Fruit fly (Drosophila melanogaster) whole organism, pupa: ENCODE results near the gene CG3568.
A peak's percentile ranks its signal among the peaks of the same experiment; 100 is the strongest.

Experiments used
- CG10348 ChIP-seq: fragments of 200-800 bp; sonication (Bioruptor generic); IDR thresholded peaks from 2 replicates; pipeline ENCODE4 v1.3.6; 2022; ENCODE audit warnings: missing biosample characterization, missing genetic modification characterization
- CG12605 ChIP-seq: fragments of 200-800 bp; sonication (Bioruptor generic); IDR thresholded peaks from 2 replicates; pipeline ENCODE4 v1.3.6; 2022; ENCODE audit warnings: missing biosample characterization, missing genetic modification characterization
- CG13204 ChIP-seq: fragments of 200-800 bp; sonication (Bioruptor generic); optimal IDR thresholded peaks from 2 replicates; lab custom pipeline; 2018; ENCODE audit warnings: missing biosample characterization, mild to moderate bottlenecking, missing genetic modification characterization, moderate library complexity
- CG14655 ChIP-seq: fragments of 200-800 bp; sonication (Bioruptor generic); optimal IDR thresholded peaks from 3 replicates; lab custom pipeline; 2017; ENCODE audit warnings: mild to moderate bottlenecking, missing biosample characterization, missing genetic modification reagents, missing genetic modification characterization
- CG15710 ChIP-seq: fragments of 200-800 bp; sonication (Bioruptor generic); optimal IDR thresholded peaks from 2 replicates; lab custom pipeline; 2018; ENCODE audit warnings: missing biosample characterization, mild to moderate bottlenecking, missing genetic modification characterization, moderate library complexity
- CG17806 ChIP-seq: fragments of 200-800 bp; sonication (Bioruptor generic); optimal IDR thresholded peaks from 2 replicates; lab custom pipeline; 2018; ENCODE audit warnings: missing biosample characterization, mild to moderate bottlenecking, missing genetic modification characterization, moderate library complexity
- CG32121 ChIP-seq: fragments of 200-800 bp; sonication (Bioruptor generic); IDR thresholded peaks from 2 replicates; pipeline ENCODE4 v1.3.6; 2022; ENCODE audit warnings: missing biosample characterization, missing genetic modification characterization
- CG4496 ChIP-seq: fragments of 200-800 bp; sonication (Bioruptor generic); IDR thresholded peaks from 3 replicates; pipeline ENCODE4 v1.3.6; 2022; ENCODE audit warnings: missing biosample characterization, missing genetic modification characterization
- CG8159 ChIP-seq: fragments of 200-800 bp; sonication (Bioruptor generic); optimal IDR thresholded peaks from 3 replicates; lab custom pipeline; 2018; ENCODE audit warnings: missing biosample characterization, mild to moderate bottlenecking, missing genetic modification characterization, moderate library complexity
- CG8301 ChIP-seq: fragments of 200-800 bp; sonication (Bioruptor generic); optimal IDR thresholded peaks from 2 replicates; lab custom pipeline; 2018; ENCODE audit warnings: missing biosample characterization, mild to moderate bottlenecking, missing genetic modification characterization
- CG9948 ChIP-seq: fragments of 200-800 bp; sonication (Bioruptor generic); optimal IDR thresholded peaks from 2 replicates; lab custom pipeline; 2018; ENCODE audit warnings: missing biosample characterization, mild to moderate bottlenecking, missing genetic modification characterization, moderate library complexity
- D1 ChIP-seq: fragments of 200-800 bp; sonication (Bioruptor generic); optimal IDR thresholded peaks from 2 replicates; lab custom pipeline; 2018; ENCODE audit warnings: missing biosample characterization, mild to moderate bottlenecking, missing genetic modification characterization, moderate library complexity
- EcR ChIP-seq: fragments of 200-800 bp; sonication (Bioruptor generic); optimal IDR thresholded peaks from 3 replicates; lab custom pipeline; 2019; ENCODE audit warnings: missing biosample characterization, missing genetic modification characterization, mild to moderate bottlenecking, moderate library complexity, missing genetic modification reagents
- Ets98B ChIP-seq: fragments of 200-800 bp; sonication (Bioruptor generic); IDR thresholded peaks from 2 replicates; pipeline ENCODE4 v1.3.6; 2022; ENCODE audit warnings: missing biosample characterization, missing genetic modification characterization
- Pif1A ChIP-seq: fragments of 200-800 bp; sonication (Bioruptor generic); optimal IDR thresholded peaks from 3 replicates; lab custom pipeline; 2016; ENCODE audit warnings: missing biosample characterization, missing genetic modification characterization
- Pif1B ChIP-seq: fragments of 200-800 bp; sonication (Bioruptor generic); optimal IDR thresholded peaks from 3 replicates; lab custom pipeline; 2016; ENCODE audit warnings: missing biosample characterization, missing genetic modification characterization
- Snoo ChIP-seq: fragments of 200-800 bp; sonication (Bioruptor generic); optimal IDR thresholded peaks from 3 replicates; lab custom pipeline; 2017; ENCODE audit warnings: missing biosample characterization, mild to moderate bottlenecking, missing genetic modification characterization, inconsistent platforms
- fd96Ca ChIP-seq: fragments of 200-800 bp; sonication (Bioruptor generic); IDR thresholded peaks from 3 replicates; pipeline ENCODE4 v1.3.6; 2022; ENCODE audit warnings: missing biosample characterization, missing genetic modification characterization
- gl ChIP-seq: fragments of 200-800 bp; sonication (Bioruptor generic); optimal IDR thresholded peaks from 2 replicates; lab custom pipeline; 2018; ENCODE audit warnings: missing biosample characterization, mild to moderate bottlenecking, missing genetic modification characterization
- rn ChIP-seq: fragments of 200-800 bp; sonication (Bioruptor generic); IDR thresholded peaks from 2 replicates; pipeline ENCODE4 v1.3.6; 2022; ENCODE audit warnings: missing biosample characterization, missing genetic modification characterization

CG3568 gene

DNA sequence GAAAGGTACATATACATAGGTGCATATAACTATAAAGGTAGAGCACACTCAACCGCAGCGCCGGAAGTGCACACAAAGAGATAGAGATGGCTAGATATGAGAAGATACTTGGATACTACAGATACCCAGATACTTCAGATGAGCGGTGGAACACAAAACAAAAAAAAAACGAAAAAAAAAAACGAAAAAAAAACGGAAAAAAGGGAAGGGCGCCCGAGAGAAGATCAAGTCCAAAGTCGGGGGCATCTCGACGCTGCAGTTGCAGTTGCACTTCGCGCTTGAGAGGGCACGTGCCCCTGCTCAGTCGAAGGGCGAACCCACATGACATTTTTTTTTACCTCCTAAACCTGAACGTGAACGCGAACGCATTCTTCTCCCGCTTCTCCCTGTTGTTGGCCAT is 21.6 kb downstream of the CG3568 start:
- TF ChIP-seq CG13204 (GFP tag; lab: Kevin White, UChicago): peak; percentile 2
- no peak for TF ChIP-seq CG8159
- no peak for TF ChIP-seq CG4496 (GFP tag; lab: Robert Waterston, UW)

DNA sequence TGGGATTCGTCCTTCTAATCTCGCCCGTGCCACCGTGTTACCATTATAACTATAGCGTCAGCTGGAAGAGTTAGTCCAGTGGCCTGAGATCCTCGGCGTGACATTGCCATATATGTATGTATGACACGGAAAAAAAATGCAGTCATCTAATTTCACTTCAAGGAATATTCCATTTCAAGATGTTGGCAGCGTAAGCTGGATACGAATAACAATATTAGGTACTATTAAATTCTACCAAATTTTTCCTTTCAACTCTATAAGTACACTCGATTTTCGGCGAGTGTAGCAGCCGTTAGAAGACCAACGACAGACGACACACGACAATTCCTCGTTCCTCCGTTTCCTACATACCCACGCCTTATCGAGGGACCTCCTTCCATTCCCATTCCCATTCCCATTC is 22.5 kb downstream of the CG3568 start:
- TF ChIP-seq CG17806 (tag; lab: Kevin White, UChicago) (no peak), CG10348 (no peak), Snoo (tag; lab: Kevin White, UChicago) (no peak), fd96Ca (GFP tag; lab: Robert Waterston, UW) (no peak), rn (GFP tag; lab: Robert Waterston, UW) (no peak)
- TF ChIP-seq, all 21 proteins: peak for 0

DNA sequence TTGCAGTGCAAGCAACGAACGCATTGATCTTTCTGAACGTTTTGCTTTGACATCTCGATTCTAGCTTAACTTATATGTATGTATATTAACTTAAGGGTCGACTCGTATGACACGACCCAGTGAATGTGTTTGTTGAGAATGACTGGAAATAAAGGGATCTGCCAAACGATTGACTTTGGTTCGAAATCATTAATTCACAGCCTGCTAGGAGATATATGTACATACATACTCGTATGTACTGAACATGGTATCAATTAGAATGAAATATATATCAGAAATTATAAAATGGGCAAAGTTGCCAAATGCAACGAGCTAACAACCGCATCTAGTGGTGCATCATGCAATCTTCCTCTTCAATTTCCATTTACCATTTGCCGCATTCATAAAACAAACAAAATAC is 29.4 kb downstream of the CG3568 start, which contains the start of gene CG12684:
Gene CG12684, minus strand, starts transcription at position 101 of the 400 bp plus-strand sequence.
- TF ChIP-seq CG17806 (tag; lab: Kevin White, UChicago): no peak
- TF ChIP-seq CG10348: no peak
- TF ChIP-seq Ets98B: no peak
- no peak for TF ChIP-seq CG8159
- TF ChIP-seq fd96Ca (GFP tag; lab: Robert Waterston, UW): no peak
- no peak for TF ChIP-seq CG13204 (GFP tag; lab: Kevin White, UChicago)
- TF ChIP-seq CG32121 (GFP tag; lab: Robert Waterston, UW): no peak
- TF ChIP-seq, all 21 proteins: peak for 0

DNA sequence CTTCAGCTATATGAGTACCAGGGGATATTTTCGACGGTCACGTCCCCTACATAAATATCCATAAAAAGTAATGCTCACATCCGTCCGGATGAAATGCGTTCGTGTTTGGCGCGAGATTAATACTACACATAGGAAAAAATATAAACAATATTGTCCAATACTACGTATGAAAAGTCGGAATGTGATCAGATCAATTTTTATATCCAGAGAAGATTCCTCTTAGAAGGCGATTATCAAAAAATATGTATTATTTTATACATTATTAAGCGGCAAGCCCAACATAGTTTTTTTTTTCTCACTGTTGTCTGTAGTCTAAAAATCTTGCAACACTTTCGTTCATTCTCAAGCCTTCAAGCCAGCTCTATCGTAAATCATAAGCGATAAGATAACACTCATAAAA is 31.5 kb downstream of the CG3568 start:
- TF ChIP-seq CG17806 (tag; lab: Kevin White, UChicago): no peak
- no peak for TF ChIP-seq gl (tag; lab: Kevin White, UChicago)
- TF ChIP-seq EcR (GFP tag; lab: Kevin White, UChicago): no peak
- TF ChIP-seq Pif1B (GFP tag; lab: Kevin White, UChicago): no peak
- peak; percentile 27 for TF ChIP-seq CG8159

DNA sequence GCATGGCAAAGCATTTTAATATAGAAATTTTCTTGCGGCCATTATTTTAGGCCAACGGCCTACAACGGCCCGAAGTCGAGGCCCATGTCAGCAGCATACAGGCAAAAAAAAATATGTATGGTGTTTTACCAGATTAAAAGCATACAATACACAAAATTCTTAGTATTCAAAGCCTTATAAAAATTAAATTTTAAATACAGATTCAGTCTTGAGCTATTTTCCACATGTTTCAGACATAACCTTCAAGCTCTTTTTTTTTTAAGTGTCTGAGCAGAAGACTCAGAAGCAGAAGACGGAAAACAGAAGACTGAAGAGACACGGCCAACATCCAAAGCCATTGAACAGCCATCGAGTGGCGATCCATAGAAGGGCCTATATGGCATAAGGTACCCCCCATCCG is 39.3 kb downstream of the CG3568 start:
- TF ChIP-seq EcR (GFP tag; lab: Kevin White, UChicago) (no peak), CG14655 (GFP tag; lab: Kevin White, UChicago) (peak; percentile 31), CG8159 (peak; percentile 9), Ets98B (no peak), CG4496 (GFP tag; lab: Robert Waterston, UW) (no peak), CG15710 (tag; lab: Kevin White, UChicago) (peak; percentile 4), CG10348 (no peak), D1 (tag; lab: Kevin White, UChicago) (no peak), gl (tag; lab: Kevin White, UChicago) (no peak), CG9948 (tag; lab: Kevin White, UChicago) (peak; percentile 20)

DNA sequence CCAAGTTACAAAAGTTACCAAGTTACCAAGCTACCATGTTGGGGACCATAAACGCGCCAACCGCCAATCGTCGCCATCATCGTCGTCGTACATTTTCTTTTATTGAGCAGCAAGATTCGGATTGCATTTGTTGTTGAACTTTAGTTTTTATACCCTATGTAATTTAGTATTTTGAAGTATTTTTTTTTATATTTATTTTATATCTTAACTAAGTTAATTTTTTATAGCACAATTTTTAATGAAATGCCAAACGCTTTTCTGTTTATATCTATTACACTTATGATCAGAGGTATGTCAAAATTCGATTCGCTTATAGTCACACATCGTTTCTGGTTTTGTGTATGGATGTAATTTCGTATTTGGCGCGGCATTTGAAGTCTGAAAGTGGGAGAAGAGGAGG is 40.0 kb downstream of the CG3568 start:
- no peak for TF ChIP-seq CG13204 (GFP tag; lab: Kevin White, UChicago)
- no peak for TF ChIP-seq D1 (tag; lab: Kevin White, UChicago)
- no peak for TF ChIP-seq CG12605 (GFP tag; lab: Robert Waterston, UW)
- no peak for TF ChIP-seq gl (tag; lab: Kevin White, UChicago)
- no peak for TF ChIP-seq Pif1A
- TF ChIP-seq CG32121 (GFP tag; lab: Robert Waterston, UW): no peak
- TF ChIP-seq CG15710 (tag; lab: Kevin White, UChicago): no peak
- 0 out of 2 replicates have a peak, but pooled peaks have one; percentile 31 for TF ChIP-seq Ets98B
- peak; percentile 35 for TF ChIP-seq CG8301 (tag; lab: Kevin White, UChicago)
- TF ChIP-seq CG14655 (GFP tag; lab: Kevin White, UChicago): peak; percentile 23
- TF ChIP-seq CG8159: no peak

DNA sequence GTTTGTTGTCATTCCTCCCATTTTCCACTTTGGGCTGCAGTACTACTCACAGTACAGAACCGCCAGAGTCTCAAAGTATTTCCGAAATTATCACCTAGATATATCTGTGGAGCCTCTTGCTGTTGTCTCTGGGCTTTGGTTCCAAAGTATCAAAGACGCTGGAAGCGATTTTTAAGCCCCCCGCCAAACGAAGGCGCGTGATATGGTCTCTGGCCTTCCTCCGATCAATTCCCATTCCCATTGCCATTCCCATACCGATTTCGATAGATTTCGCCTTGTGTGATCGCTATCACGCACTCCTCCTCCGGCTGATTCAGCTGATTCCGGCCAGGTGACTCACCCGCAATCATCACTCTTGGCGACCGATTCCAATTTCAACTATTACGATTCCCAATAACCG is 45.2 kb downstream of the CG3568 start:
- no peak for TF ChIP-seq CG9948 (tag; lab: Kevin White, UChicago)
- no peak for TF ChIP-seq CG32121 (GFP tag; lab: Robert Waterston, UW)

DNA sequence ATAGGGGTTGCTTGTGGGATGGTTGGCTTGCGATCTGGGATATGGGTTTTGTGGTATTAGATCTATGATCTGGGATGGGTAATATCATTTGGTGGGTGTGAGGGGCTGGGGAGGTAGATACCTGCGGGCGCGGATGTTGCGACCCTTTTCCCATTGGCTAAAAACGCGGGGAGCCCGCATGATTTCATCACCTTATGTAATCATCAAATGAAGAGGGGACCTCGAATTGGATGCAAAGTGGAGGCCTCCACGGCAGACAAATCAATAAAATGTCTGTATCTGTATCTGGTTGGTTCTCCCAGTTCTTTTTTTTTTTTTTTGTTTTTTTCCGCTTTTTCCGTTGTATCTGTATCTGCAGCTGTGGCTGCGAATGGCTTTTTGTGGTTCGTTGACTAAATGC is 46.6 kb downstream of the CG3568 start:
- TF ChIP-seq Ets98B (no peak), Pif1A (no peak), CG32121 (GFP tag; lab: Robert Waterston, UW) (no peak), Snoo (tag; lab: Kevin White, UChicago) (no peak), rn (GFP tag; lab: Robert Waterston, UW) (no peak)
